Worm (Caenorhabditis elegans) whole organism, L3 larva: ENCODE results near the gene srt-56.

Experiments
- ama-1 ChIP-seq: fragments of 150-350 bp; optimal IDR thresholded peaks from 2 replicates; lab custom pipeline; 2018
- jun-1 ChIP-seq: fragments of 150-350 bp; optimal IDR thresholded peaks from 2 replicates; lab custom pipeline; 2014; ENCODE audit warnings: missing biosample characterization, missing genetic modification reagents, missing genetic modification characterization
- lin-39 ChIP-seq: fragments of 150-350 bp; optimal IDR thresholded peaks from 2 replicates; lab custom pipeline; 2018; ENCODE audit warnings: missing biosample characterization, missing genetic modification reagents, missing genetic modification characterization
- nhr-237 ChIP-seq: fragments of 150-350 bp; optimal IDR thresholded peaks from 2 replicates; lab custom pipeline; 2014; ENCODE audit warnings: missing biosample characterization, missing genetic modification characterization
- nhr-28 ChIP-seq: fragments of 150-350 bp; optimal IDR thresholded peaks from 2 replicates; lab custom pipeline; 2014; ENCODE audit warnings: missing biosample characterization, missing genetic modification characterization
- nhr-76 ChIP-seq: fragments of 150-350 bp; sonication (generic microtip); optimal IDR thresholded peaks from 5 replicates; lab custom pipeline; 2014; ENCODE audit warnings: missing biosample characterization, missing genetic modification characterization
- pqm-1 ChIP-seq: fragments of 150-350 bp; optimal IDR thresholded peaks from 2 replicates; lab custom pipeline; 2017; ENCODE audit warnings: missing biosample characterization, missing genetic modification characterization, inconsistent platforms
- snpc-4 ChIP-seq: fragments of 150-350 bp; optimal IDR thresholded peaks from 2 replicates; lab custom pipeline; 2014; ENCODE audit warnings: missing biosample characterization, missing genetic modification characterization
- unc-39 ChIP-seq: sonication (generic microtip); optimal IDR thresholded peaks from 4 replicates; lab custom pipeline; 2017; ENCODE audit warnings: missing biosample characterization, missing genetic modification characterization
- zag-1 ChIP-seq: fragments of 150-350 bp; optimal IDR thresholded peaks from 2 replicates; lab custom pipeline; 2014; ENCODE audit warnings: missing biosample characterization, missing genetic modification characterization
- ztf-11 ChIP-seq: fragments of 150-350 bp; optimal IDR thresholded peaks from 2 replicates; lab custom pipeline; 2014; ENCODE audit warnings: missing biosample characterization, missing genetic modification characterization
- ztf-4 ChIP-seq: fragments of 150-350 bp; optimal IDR thresholded peaks from 2 replicates; lab custom pipeline; 2014; ENCODE audit warnings: missing biosample characterization, missing genetic modification characterization

- TF ChIP-seq nhr-76 (tag; lab: Kevin White, UChicago) = no peak
- no peak for TF ChIP-seq ama-1 (lab: Kevin White, UChicago)
- no peak for TF ChIP-seq unc-39 (tag; lab: Kevin White, UChicago)
- TF ChIP-seq ztf-4 (tag; lab: Kevin White, UChicago) = no peak
- no peak for TF ChIP-seq snpc-4 (tag; lab: Kevin White, UChicago)
- TF ChIP-seq nhr-237 = no peak
- no peak for TF ChIP-seq zag-1 (tag; lab: Kevin White, UChicago)
- TF ChIP-seq jun-1 (tag; lab: Kevin White, UChicago) = no peak
- no peak for TF ChIP-seq nhr-28 (tag; lab: Kevin White, UChicago)
- TF ChIP-seq lin-39 (tag; lab: Kevin White, UChicago) = no peak
- TF ChIP-seq ztf-11 = no peak
- no peak for TF ChIP-seq pqm-1 (tag; lab: Kevin White, UChicago)
These were observed 14.9 kb downstream of the srt-56 start for ce11 chrV:3106785-3107184.
